Fruit fly (Drosophila melanogaster) whole organism, embryonic: ENCODE data around the gene CG10959.

ENCODE experiments used
- CG10147 ChIP-seq: fragments of 200-800 bp; sonication (Bioruptor generic); optimal IDR thresholded peaks from 2 replicates; lab custom pipeline; 2019; ENCODE audit warnings: missing biosample characterization, mild to moderate bottlenecking, missing genetic modification characterization, moderate library complexity
- CG10274 ChIP-seq: fragments of 200-800 bp; sonication (Bioruptor generic); optimal IDR thresholded peaks from 3 replicates; lab custom pipeline; 2017; ENCODE audit warnings: missing biosample characterization, mild to moderate bottlenecking, missing genetic modification characterization
- CG10321 ChIP-seq: fragments of 200-800 bp; sonication (Bioruptor generic); IDR thresholded peaks from 2 replicates; pipeline ENCODE4 v1.3.6; 2022; ENCODE audit warnings: missing biosample characterization, missing genetic modification characterization
- CG10565 ChIP-seq: fragments of 200-800 bp; sonication (Bioruptor generic); optimal IDR thresholded peaks from 3 replicates; lab custom pipeline; 2016; ENCODE audit warnings: missing biosample characterization, mild to moderate bottlenecking, missing genetic modification characterization
- CG12744 ChIP-seq: fragments of 200-800 bp; sonication (Bioruptor generic); optimal IDR thresholded peaks from 2 replicates; lab custom pipeline; 2016; ENCODE audit warnings: missing biosample characterization, missing genetic modification characterization
- CG1603 ChIP-seq: fragments of 200-800 bp; sonication (Bioruptor generic); optimal IDR thresholded peaks from 2 replicates; lab custom pipeline; 2019; ENCODE audit warnings: missing biosample characterization, mild to moderate bottlenecking, missing genetic modification characterization, moderate library complexity
- CG17359 ChIP-seq: fragments of 200-800 bp; sonication (Bioruptor generic); optimal IDR thresholded peaks from 3 replicates; lab custom pipeline; 2018; ENCODE audit warnings: missing biosample characterization, mild to moderate bottlenecking, missing genetic modification characterization, moderate library complexity
- CG17385 ChIP-seq: fragments of 200-800 bp; sonication (Bioruptor generic); optimal IDR thresholded peaks from 3 replicates; lab custom pipeline; 2018; ENCODE audit warnings: missing biosample characterization, mild to moderate bottlenecking, missing genetic modification characterization
- CG17829 ChIP-seq: fragments of 200-800 bp; optimal IDR thresholded peaks from 2 replicates; lab custom pipeline; 2019; ENCODE audit warnings: missing biosample characterization, mild to moderate bottlenecking, missing genetic modification characterization, moderate library complexity
- CG1832 ChIP-seq: fragments of 200-800 bp; sonication (Bioruptor generic); optimal IDR thresholded peaks from 2 replicates; lab custom pipeline; 2017; ENCODE audit warnings: missing biosample characterization, mild to moderate bottlenecking, missing genetic modification characterization, inconsistent platforms
- CG30403 ChIP-seq: fragments of 200-800 bp; sonication (Bioruptor generic); optimal IDR thresholded peaks from 3 replicates; lab custom pipeline; 2016; ENCODE audit warnings: missing biosample characterization, missing genetic modification characterization
- CG31365 ChIP-seq: fragments of 200-800 bp; sonication (Bioruptor generic); optimal IDR thresholded peaks from 2 replicates; lab custom pipeline; 2018; ENCODE audit warnings: missing biosample characterization, mild to moderate bottlenecking, missing genetic modification characterization
- CG32767 ChIP-seq: fragments of 200-800 bp; sonication (Bioruptor generic); IDR thresholded peaks from 2 replicates; pipeline ENCODE4 v1.3.6; 2022; ENCODE audit warnings: missing biosample characterization, missing genetic modification characterization
- CG34376 ChIP-seq: fragments of 200-800 bp; sonication (Bioruptor generic); optimal IDR thresholded peaks from 2 replicates; lab custom pipeline; 2018; ENCODE audit warnings: missing biosample characterization, mild to moderate bottlenecking, missing genetic modification characterization
- CG34422 ChIP-seq: fragments of 200-800 bp; sonication (Bioruptor generic); IDR thresholded peaks from 3 replicates; pipeline ENCODE4 v1.3.6; 2022; ENCODE audit warnings: missing biosample characterization, missing genetic modification characterization
- CG4424 ChIP-seq: fragments of 200-800 bp; sonication (Bioruptor generic); optimal IDR thresholded peaks from 3 replicates; lab custom pipeline; 2016; ENCODE audit warnings: missing biosample characterization, missing genetic modification characterization
- CG6683 ChIP-seq: fragments of 200-800 bp; sonication (Bioruptor generic); optimal IDR thresholded peaks from 2 replicates; lab custom pipeline; 2017; ENCODE audit warnings: missing biosample characterization, mild to moderate bottlenecking, missing genetic modification characterization, missing genetic modification reagents
- CG6791 ChIP-seq: fragments of 200-800 bp; sonication (Bioruptor generic); IDR thresholded peaks from 3 replicates; pipeline ENCODE4 v1.3.6; 2022; ENCODE audit warnings: missing biosample characterization, missing genetic modification characterization; ENCODE audit not compliant: partially characterized antibody
- CG9215 ChIP-seq: fragments of 200-800 bp; sonication (Bioruptor generic); IDR thresholded peaks from 2 replicates; pipeline ENCODE4 v1.3.6; 2022; ENCODE audit warnings: missing biosample characterization, missing genetic modification characterization
- Dll ChIP-seq: fragments of 200-800 bp; sonication (Bioruptor generic); IDR thresholded peaks from 4 replicates; pipeline ENCODE4 v1.3.6; 2022; ENCODE audit warnings: missing biosample characterization, missing genetic modification characterization; ENCODE audit not compliant: partially characterized antibody
- Dp ChIP-seq: fragments of 200-800 bp; sonication (Bioruptor generic); optimal IDR thresholded peaks from 2 replicates; lab custom pipeline; 2018; ENCODE audit warnings: missing biosample characterization, mild to moderate bottlenecking, missing genetic modification characterization, moderate library complexity
- Elba2 ChIP-seq: fragments of 200-800 bp; sonication (Bioruptor generic); optimal IDR thresholded peaks from 3 replicates; lab custom pipeline; 2016; ENCODE audit warnings: missing biosample characterization, missing genetic modification characterization
- Ets97D ChIP-seq: fragments of 200-800 bp; sonication (Bioruptor generic); optimal IDR thresholded peaks from 3 replicates; lab custom pipeline; 2016; ENCODE audit warnings: missing biosample characterization, missing genetic modification characterization
- HmgZ ChIP-seq: fragments of 200-800 bp; sonication (Bioruptor generic); optimal IDR thresholded peaks from 2 replicates; lab custom pipeline; 2018; ENCODE audit warnings: missing biosample characterization, mild to moderate bottlenecking, missing genetic modification characterization
- Hr3 ChIP-seq: fragments of 200-800 bp; sonication (Bioruptor generic); optimal IDR thresholded peaks from 3 replicates; lab custom pipeline; 2016; ENCODE audit warnings: missing biosample characterization, missing genetic modification characterization
- Med ChIP-seq: fragments of 200-800 bp; sonication (Bioruptor generic); peaks from one replicate; lab custom pipeline; 2016; ENCODE audit warnings: missing biosample characterization, missing genetic modification characterization, mild to moderate bottlenecking, inconsistent platforms, moderate library complexity
- Mrtf ChIP-seq: fragments of 200-800 bp; sonication (Bioruptor generic); IDR thresholded peaks from 3 replicates; pipeline ENCODE4 v1.3.6; 2022; ENCODE audit warnings: missing biosample characterization, missing genetic modification characterization
- PHDP ChIP-seq: fragments of 200-800 bp; sonication (Bioruptor generic); optimal IDR thresholded peaks from 3 replicates; lab custom pipeline; 2018; ENCODE audit warnings: missing biosample characterization, mild to moderate bottlenecking, missing genetic modification characterization, moderate library complexity
- Rx ChIP-seq: fragments of 200-800 bp; sonication (Bioruptor generic); IDR thresholded peaks from 2 replicates; pipeline ENCODE4 v1.3.6; 2022; ENCODE audit warnings: missing biosample characterization, missing genetic modification characterization
- Ssrp ChIP-seq: fragments of 200-800 bp; sonication (Bioruptor generic); optimal IDR thresholded peaks from 2 replicates; lab custom pipeline; 2018; ENCODE audit warnings: missing biosample characterization, mild to moderate bottlenecking, missing genetic modification characterization, moderate library complexity
- Vsx1 ChIP-seq: fragments of 200-800 bp; sonication (Bioruptor generic); optimal IDR thresholded peaks from 2 replicates; lab custom pipeline; 2017; ENCODE audit warnings: missing biosample characterization, mild to moderate bottlenecking, missing genetic modification characterization, missing genetic modification reagents
- al ChIP-seq: fragments of 200-800 bp; sonication (Bioruptor generic); IDR thresholded peaks from 2 replicates; pipeline ENCODE4 v1.3.6; 2022; ENCODE audit warnings: missing biosample characterization, missing genetic modification characterization
- bbx ChIP-seq: fragments of 200-800 bp; sonication (Bioruptor generic); IDR thresholded peaks from 2 replicates; pipeline ENCODE4 v1.3.6; 2022; ENCODE audit warnings: missing biosample characterization, missing genetic modification characterization; ENCODE audit not compliant: partially characterized antibody
- caup ChIP-seq: fragments of 200-800 bp; sonication (Bioruptor generic); optimal IDR thresholded peaks from 3 replicates; lab custom pipeline; 2017; ENCODE audit warnings: missing biosample characterization, mild to moderate bottlenecking, missing genetic modification characterization, moderate library complexity; ENCODE audit not compliant: severe bottlenecking
- dmrt11E ChIP-seq: fragments of 200-800 bp; sonication (Bioruptor generic); optimal IDR thresholded peaks from 3 replicates; lab custom pipeline; 2018; ENCODE audit warnings: missing biosample characterization, mild to moderate bottlenecking, missing genetic modification characterization, moderate library complexity
- ems ChIP-seq: fragments of 200-800 bp; sonication (Bioruptor generic); optimal IDR thresholded peaks from 3 replicates; lab custom pipeline; 2016; ENCODE audit warnings: missing biosample characterization, missing genetic modification characterization
- eyg ChIP-seq: fragments of 200-800 bp; sonication (Bioruptor generic); optimal IDR thresholded peaks from 3 replicates; lab custom pipeline; 2016; ENCODE audit warnings: missing biosample characterization, missing genetic modification characterization
- fd102C ChIP-seq: fragments of 200-800 bp; sonication (Bioruptor generic); optimal IDR thresholded peaks from 2 replicates; lab custom pipeline; 2018; ENCODE audit warnings: missing biosample characterization, mild to moderate bottlenecking, missing genetic modification characterization, moderate library complexity
- gce ChIP-seq: fragments of 200-800 bp; sonication (Bioruptor generic); IDR thresholded peaks from 3 replicates; pipeline ENCODE4 v1.3.6; 2022; ENCODE audit warnings: missing biosample characterization, missing genetic modification characterization
- grau ChIP-seq: fragments of 200-800 bp; optimal IDR thresholded peaks from 3 replicates; lab custom pipeline; 2019; ENCODE audit warnings: missing biosample characterization, mild to moderate bottlenecking, missing genetic modification characterization, moderate library complexity
- hbn ChIP-seq: fragments of 200-800 bp; sonication (Bioruptor generic); IDR thresholded peaks from 2 replicates; pipeline ENCODE4 v1.3.6; 2022; ENCODE audit warnings: missing biosample characterization, missing genetic modification characterization; ENCODE audit not compliant: partially characterized antibody
- mam ChIP-seq: fragments of 200-800 bp; sonication (Bioruptor generic); optimal IDR thresholded peaks from 3 replicates; lab custom pipeline; 2016; ENCODE audit warnings: missing biosample characterization, missing genetic modification characterization
- phol ChIP-seq: fragments of 200-800 bp; sonication (Bioruptor generic); optimal IDR thresholded peaks from 3 replicates; lab custom pipeline; 2018; ENCODE audit warnings: missing biosample characterization, mild to moderate bottlenecking, missing genetic modification characterization, moderate library complexity
- prd ChIP-seq, 3 experiments: fragments of >200 bp in 2 of 3; fragments of 200-800 bp in 1 of 3; sonication (Bioruptor generic) in 1 of 3; optimal IDR thresholded peaks in 2 of 3; IDR thresholded peaks in 1 of 3; 2 replicates in 2 of 3; 3 replicates in 1 of 3; pipeline versions ENCODE4 v1.3.6 to Lab custom; 2017 to 2022; ENCODE audit warnings: missing biosample characterization in 1 of 3, missing genetic modification characterization in 1 of 3
- rib ChIP-seq: fragments of 200-800 bp; sonication (Bioruptor generic); IDR thresholded peaks from 2 replicates; pipeline ENCODE4 v1.3.6; 2022; ENCODE audit warnings: missing biosample characterization, missing genetic modification characterization
- salm ChIP-seq: fragments of 200-800 bp; sonication (Bioruptor generic); optimal IDR thresholded peaks from 2 replicates; lab custom pipeline; 2018; ENCODE audit warnings: missing biosample characterization, mild to moderate bottlenecking, missing genetic modification characterization
- stwl ChIP-seq: fragments of 200-800 bp; sonication (Bioruptor generic); optimal IDR thresholded peaks from 3 replicates; lab custom pipeline; 2018; ENCODE audit warnings: missing biosample characterization, mild to moderate bottlenecking, missing genetic modification characterization, moderate library complexity
- sug ChIP-seq: fragments of 200-800 bp; optimal IDR thresholded peaks from 2 replicates; lab custom pipeline; 2019; ENCODE audit warnings: missing biosample characterization, mild to moderate bottlenecking, missing genetic modification characterization, moderate library complexity
- tx ChIP-seq: fragments of 200-800 bp; sonication (Bioruptor generic); optimal IDR thresholded peaks from 2 replicates; lab custom pipeline; 2016; ENCODE audit warnings: missing biosample characterization, missing genetic modification characterization

CG10959 gene

DNA sequence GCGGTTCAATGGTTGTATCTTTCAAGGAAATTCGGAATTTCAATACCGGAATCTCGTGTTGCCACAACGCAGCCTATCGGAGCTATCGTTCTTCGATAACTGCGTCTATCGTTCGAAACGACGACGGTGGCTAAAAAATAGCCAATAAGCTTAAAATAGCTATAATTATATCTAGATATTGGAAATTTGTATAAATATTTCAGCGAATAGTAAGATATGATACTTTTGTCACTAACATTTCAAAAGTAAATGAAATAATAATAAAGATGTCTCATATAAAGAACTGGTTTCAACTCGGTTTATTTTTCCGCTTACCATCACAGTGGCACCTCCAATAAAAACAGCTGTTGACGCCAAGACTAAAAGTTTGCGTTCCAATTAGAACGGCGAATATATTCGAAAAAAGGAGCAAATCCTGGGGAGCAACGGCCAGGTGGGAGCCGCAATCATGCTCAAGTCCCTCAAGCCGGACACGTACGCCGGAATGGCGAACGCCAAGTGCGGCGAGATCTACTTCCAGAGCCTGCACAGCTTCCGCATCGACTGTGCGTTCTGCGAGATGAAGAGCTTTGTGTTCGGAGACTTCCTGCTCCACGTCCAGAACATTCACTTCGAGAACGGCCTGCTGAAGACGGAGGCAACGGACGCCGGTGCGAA lies 3.0 kb upstream of the CG10959 start, which contains the start of the genes alpha-PheRS and CG2129 (continued):
- no peak for TF ChIP-seq fd102C (GFP tag; lab: Kevin White, UChicago)
- TF ChIP-seq dmrt11E (tag; lab: Kevin White, UChicago): peak; percentile 15
- no peak for TF ChIP-seq Mrtf (GFP tag; lab: Robert Waterston, UW)
- TF ChIP-seq CG6791 (GFP tag; lab: Robert Waterston, UW): no peak
- TF ChIP-seq CG4424 (GFP tag; lab: Kevin White, UChicago): no peak
- TF ChIP-seq Dll (GFP tag; lab: Robert Waterston, UW): peak; percentile 62; the same call in 2 of the 4 replicates
- no peak for TF ChIP-seq eyg (GFP tag; lab: Kevin White, UChicago)
- no peak for TF ChIP-seq Rx (GFP tag; lab: Robert Waterston, UW)
- TF ChIP-seq CG34376: peak; percentile 52
- peak; percentile 28 for TF ChIP-seq PHDP
- no peak for TF ChIP-seq al (GFP tag; lab: Robert Waterston, UW)
- no peak for TF ChIP-seq salm (tag; lab: Kevin White, UChicago)
- TF ChIP-seq bbx (GFP tag; lab: Robert Waterston, UW): no peak
- peak; percentile 48 for TF ChIP-seq sug
- peak; percentile 18 for TF ChIP-seq Dp
- TF ChIP-seq CG32767 (GFP tag; lab: Robert Waterston, UW): no peak
- no peak for TF ChIP-seq prd (optimal IDR thresholded peaks at IDR 0.05; lab: Kevin White, UChicago)
- no peak for TF ChIP-seq prd (GFP tag; IDR thresholded peaks at IDR 0.05; lab: Robert Waterston, UW)
- no peak for TF ChIP-seq rib (GFP tag; lab: Robert Waterston, UW)
- no peak for TF ChIP-seq Ssrp (tag; lab: Kevin White, UChicago)
- no peak for TF ChIP-seq CG12744 (GFP tag; lab: Kevin White, UChicago)
- TF ChIP-seq CG10321 (GFP tag; lab: Robert Waterston, UW): no peak
- peak; percentile 39 for TF ChIP-seq CG10147
- TF ChIP-seq CG30403: peak; percentile 36
- no peak for TF ChIP-seq Ets97D
- no peak for TF ChIP-seq caup (GFP tag; lab: Kevin White, UChicago)
- TF ChIP-seq grau (tag; lab: Kevin White, UChicago): peak; percentile 51
- no peak for TF ChIP-seq CG9215 (GFP tag; lab: Robert Waterston, UW)
- no peak for TF ChIP-seq mam (GFP tag; lab: Kevin White, UChicago)
- TF ChIP-seq Hr3 (GFP tag; lab: Kevin White, UChicago): peak; percentile 1
- TF ChIP-seq CG17829 (tag; lab: Kevin White, UChicago): peak; percentile 29
- TF ChIP-seq CG1603 (tag; lab: Kevin White, UChicago): peak; percentile 11
- TF ChIP-seq hbn (GFP tag; lab: Robert Waterston, UW): no peak
- no peak for TF ChIP-seq gce (GFP tag; lab: Robert Waterston, UW)
- no peak for TF ChIP-seq CG6683 (GFP tag; lab: Kevin White, UChicago)
- peak; percentile 70 for TF ChIP-seq HmgZ (tag; lab: Kevin White, UChicago)
- no peak for TF ChIP-seq tx (GFP tag; lab: Kevin White, UChicago)
- no peak for TF ChIP-seq CG17385
- TF ChIP-seq Med (GFP tag; lab: Kevin White, UChicago): peak; percentile 69
- no peak for TF ChIP-seq ems (GFP tag; lab: Kevin White, UChicago)
- no peak for TF ChIP-seq CG31365 (tag; lab: Kevin White, UChicago)
- peak; percentile 25 for TF ChIP-seq stwl (tag; lab: Kevin White, UChicago)
- no peak for TF ChIP-seq CG10565 (GFP tag; lab: Kevin White, UChicago)
- TF ChIP-seq CG1832: no peak
- TF ChIP-seq CG17359 (tag; lab: Kevin White, UChicago): no peak
- TF ChIP-seq Elba2 (GFP tag; lab: Kevin White, UChicago): peak; percentile 55
- TF ChIP-seq phol: peak; percentile 53
- no peak for TF ChIP-seq Vsx1
- TF ChIP-seq CG34422: no peak
- no peak for TF ChIP-seq CG10274
